Worm (Caenorhabditis elegans): ENCODE measurements around the gene txbp-3.

DNA sequence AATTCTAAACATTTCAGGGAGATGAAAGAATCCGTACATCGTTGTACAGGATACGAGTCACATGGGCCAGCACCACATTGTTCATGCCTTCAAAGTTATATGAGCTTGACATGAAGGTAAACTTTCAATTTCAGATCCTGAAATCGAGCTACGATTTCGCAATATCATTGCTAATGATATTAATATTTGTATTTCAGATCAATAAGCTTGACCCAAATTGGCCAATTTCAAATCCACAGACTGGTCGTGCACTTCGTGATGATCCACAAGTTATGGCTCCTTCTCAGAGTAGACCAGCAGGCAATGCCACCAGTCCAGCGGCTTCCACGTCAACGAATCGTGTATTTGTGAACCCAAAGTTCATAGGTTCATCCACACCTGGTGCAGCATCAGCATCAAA lies 20.9 kb downstream of the txbp-3 start:
- TF ChIP-seq R02D3.7 (tag; optimal IDR thresholded peaks at IDR 0.05), result no peak
- TF ChIP-seq snpc-4 (tag; optimal IDR thresholded peaks at IDR 0.05), result no peak
- no peak for TF ChIP-seq mdl-1 (tag; optimal IDR thresholded peaks at IDR 0.05)
- TF ChIP-seq nhr-23 (tag; optimal IDR thresholded peaks at IDR 0.05), result no peak
- TF ChIP-seq ztf-11 (tag; optimal IDR thresholded peaks at IDR 0.05), result no peak
- TF ChIP-seq blmp-1 (tag; optimal IDR thresholded peaks at IDR 0.05; ENCODE audit: insufficient read depth), result no peak
